Worm (Caenorhabditis elegans) whole organism, L3 larva: ENCODE data around the gene srsx-18.

Experiments
- ZK546.5 ChIP-seq: sonication (generic microtip); optimal IDR thresholded peaks from 2 replicates; lab custom pipeline; 2017; ENCODE audit warnings: missing biosample characterization, missing genetic modification characterization
- daf-12 ChIP-seq: fragments of 150-350 bp; optimal IDR thresholded peaks from 2 replicates; lab custom pipeline; 2014; ENCODE audit warnings: missing biosample characterization, missing genetic modification reagents, missing genetic modification characterization
- egl-27 ChIP-seq: sonication (generic microtip); optimal IDR thresholded peaks from 4 replicates; lab custom pipeline; 2017; ENCODE audit warnings: missing biosample characterization, missing genetic modification reagents, missing genetic modification characterization
- fkh-10 ChIP-seq: sonication (generic microtip); optimal IDR thresholded peaks from 2 replicates; lab custom pipeline; 2017; ENCODE audit warnings: missing biosample characterization, missing genetic modification reagents, missing genetic modification characterization
- snpc-4 ChIP-seq: fragments of 150-350 bp; optimal IDR thresholded peaks from 2 replicates; lab custom pipeline; 2014; ENCODE audit warnings: missing biosample characterization, missing genetic modification characterization
- ztf-11 ChIP-seq: fragments of 150-350 bp; optimal IDR thresholded peaks from 2 replicates; lab custom pipeline; 2014; ENCODE audit warnings: missing biosample characterization, missing genetic modification characterization

DNA sequence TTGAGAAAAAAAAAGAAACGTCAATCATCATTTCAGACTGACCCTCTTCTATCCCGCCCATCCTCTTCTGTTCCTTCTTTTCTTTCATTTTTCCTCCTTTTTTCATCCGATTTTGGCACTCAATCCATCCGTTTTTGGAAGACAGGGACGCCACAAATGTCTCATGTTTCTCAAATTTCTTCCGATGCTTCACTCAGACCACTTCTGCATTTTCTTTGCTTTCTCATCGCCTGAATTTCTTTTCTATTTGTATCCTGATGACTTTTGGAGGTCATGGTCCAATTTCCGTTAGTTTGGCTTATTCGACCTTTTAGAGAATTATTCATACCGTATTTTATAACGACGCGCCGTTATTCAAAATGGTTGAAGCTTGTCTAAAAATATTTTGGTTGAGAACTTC is 50.2 kb downstream of the srsx-18 start:
- TF ChIP-seq ZK546.5 (tag; lab: Kevin White, UChicago), result no peak
- TF ChIP-seq fkh-10 (GFP tag; lab: Kevin White, UChicago), result no peak
- no peak for TF ChIP-seq snpc-4
- no peak for TF ChIP-seq ztf-11
- no peak for TF ChIP-seq daf-12 (tag; lab: Kevin White, UChicago)
- TF ChIP-seq egl-27 (tag; lab: Kevin White, UChicago), result no peak
